Worm (Caenorhabditis elegans) whole organism, L1 larva: Measurements from ENCODE around the gene hpo-19.
A peak's percentile ranks its signal among the peaks of the same experiment; 100 is the strongest.

Experiments
- alr-1 ChIP-seq: fragments of 200-800 bp; sonication (Bioruptor generic); optimal IDR thresholded peaks from 2 replicates; lab custom pipeline; 2018; ENCODE audit warnings: borderline replicate concordance, mild to moderate bottlenecking, missing genetic modification characterization, missing compliant biosample characterization
- dpl-1 ChIP-seq, 3 experiments: fragments of 150-350 bp in 2 of 3; sonication (generic microtip) in 1 of 3; optimal IDR thresholded peaks; 2 replicates each; lab custom pipeline; 2014 to 2017; ENCODE audit warnings: missing biosample characterization in 3 of 3, missing genetic modification characterization in 3 of 3, missing genetic modification reagents in 3 of 3
- egl-27 ChIP-seq, 2 experiments: fragments of 150-350 bp in 1 of 2; sonication (generic microtip); optimal IDR thresholded peaks; 3 replicates each; lab custom pipeline; 2017 to 2018; ENCODE audit warnings: missing biosample characterization in 2 of 2, missing genetic modification characterization in 2 of 2, missing genetic modification reagents in 2 of 2
- ets-5 ChIP-seq: fragments of 200-800 bp; sonication (Bioruptor generic); IDR thresholded peaks from 2 replicates; pipeline ENCODE4 v1.3.6; 2022; ENCODE audit warnings: missing genetic modification characterization, missing compliant biosample characterization
- jun-1 ChIP-seq: fragments of 150-350 bp; optimal IDR thresholded peaks from 2 replicates; lab custom pipeline; 2014; ENCODE audit warnings: missing biosample characterization, missing genetic modification reagents, missing genetic modification characterization
- lin-13 ChIP-seq: fragments of 150-350 bp; optimal IDR thresholded peaks from 2 replicates; lab custom pipeline; 2014; ENCODE audit warnings: missing biosample characterization, missing genetic modification reagents, missing genetic modification characterization
- lsy-2 ChIP-seq, 2 experiments: fragments of 150-350 bp; optimal IDR thresholded peaks; 2 replicates each; lab custom pipeline; 2014; ENCODE audit warnings: missing biosample characterization in 2 of 2, missing genetic modification characterization in 2 of 2
- nhr-76 ChIP-seq: sonication (generic microtip); optimal IDR thresholded peaks from 2 replicates; lab custom pipeline; 2017; ENCODE audit warnings: missing biosample characterization, missing genetic modification characterization
- pag-3 ChIP-seq: sonication (generic microtip); optimal IDR thresholded peaks from 2 replicates; lab custom pipeline; 2017; ENCODE audit warnings: missing genetic modification characterization, mild to moderate bottlenecking, missing compliant biosample characterization, antibody characterized with exemption, borderline replicate concordance; ENCODE audit not compliant: insufficient read depth
- pqm-1 ChIP-seq: sonication (generic microtip); optimal IDR thresholded peaks from 3 replicates; lab custom pipeline; 2017; ENCODE audit warnings: missing biosample characterization, missing genetic modification characterization
- unc-130 ChIP-seq: fragments of 150-350 bp; optimal IDR thresholded peaks from 2 replicates; lab custom pipeline; 2017; ENCODE audit warnings: missing biosample characterization, missing genetic modification characterization, inconsistent platforms
- unc-62 ChIP-seq: fragments of 150-350 bp; optimal IDR thresholded peaks from 2 replicates; lab custom pipeline; 2014; ENCODE audit warnings: missing biosample characterization, missing genetic modification reagents, missing genetic modification characterization
- ztf-11 ChIP-seq, 2 experiments: sonication (generic microtip); optimal IDR thresholded peaks; 2 replicates each; lab custom pipeline; 2016 to 2017; ENCODE audit warnings: missing genetic modification characterization in 2 of 2, missing biosample characterization in 1 of 2, missing compliant biosample characterization in 1 of 2

DNA sequence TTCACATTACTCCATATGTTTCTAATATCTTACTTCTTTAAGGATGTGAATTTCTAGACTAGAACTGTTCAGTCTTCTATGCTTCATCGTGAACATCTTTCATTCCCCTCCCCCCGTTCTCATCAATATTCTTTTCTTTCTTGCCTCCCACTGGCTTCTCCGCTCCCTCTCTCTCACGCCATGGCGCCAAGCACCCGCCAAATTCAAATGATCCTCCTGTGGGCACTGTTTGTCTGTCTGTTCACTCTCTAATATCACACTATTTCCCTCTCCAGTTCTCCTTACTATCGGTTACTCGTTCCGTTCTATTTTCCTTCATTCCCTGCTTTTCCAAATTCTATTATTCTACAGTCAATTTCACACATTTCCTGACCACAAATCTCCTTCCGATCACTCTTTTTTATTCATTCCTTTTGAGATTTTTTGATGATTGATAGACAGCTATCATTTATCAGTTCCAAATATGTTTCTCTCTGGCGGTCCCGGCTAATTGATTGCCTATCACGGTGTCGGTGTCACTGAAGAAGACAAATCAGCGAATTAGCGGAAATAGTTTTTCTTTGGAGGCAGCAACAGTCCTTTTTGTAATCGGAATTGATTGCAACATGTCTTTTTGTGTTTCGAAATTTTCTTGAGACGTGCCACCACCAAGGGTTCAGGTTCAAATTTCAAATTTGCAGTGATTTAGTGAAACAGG is 22.0 kb downstream of the hpo-19 start:
- TF ChIP-seq pqm-1 (no peak), nhr-76 (no peak), ztf-11 (tag; optimal IDR thresholded peaks at IDR 0.05; lab: Kevin White, UChicago) (peak in 1 of 2 experiments; percentile 3), unc-62 (GFP tag; lab: Kevin White, UChicago) (no peak), lsy-2 (tag; optimal IDR thresholded peaks at IDR 0.05; lab: Kevin White, UChicago) (no peak), unc-130 (tag; lab: Kevin White, UChicago) (no peak), ets-5 (GFP tag; lab: Robert Waterston, UW) (no peak), lin-13 (no peak), egl-27 (tag; optimal IDR thresholded peaks at IDR 0.05; lab: Kevin White, UChicago) (no peak), dpl-1 (GFP tag; optimal IDR thresholded peaks at IDR 0.05; lab: Kevin White, UChicago) (peak in 1 of 3 experiments; percentile 1), jun-1 (tag; lab: Kevin White, UChicago) (no peak), pag-3 (no peak), alr-1 (tag; lab: Kevin White, UChicago) (no peak)
